Worm (Caenorhabditis elegans) whole organism, young adult: Measurements from ENCODE around the gene pkg-2.
A peak's percentile ranks its signal among the peaks of the same experiment; 100 is the strongest.

ENCODE experiments used
- B0019.2 ChIP-seq: fragments of 200-800 bp; sonication (Bioruptor generic); conservative IDR thresholded peaks from 2 replicates; pipeline ENCODE4 v1.3.6; 2022; ENCODE audit warnings: missing genetic modification reagents, missing genetic modification characterization, missing compliant biosample characterization
- B0035.1 ChIP-seq: sonication (generic microtip); optimal IDR thresholded peaks from 2 replicates; lab custom pipeline; 2016; ENCODE audit warnings: missing genetic modification characterization, mild to moderate bottlenecking, missing compliant biosample characterization, missing genotype, missing genetic modification reagents
- C06A6.2 ChIP-seq: fragments of 200-800 bp; sonication (Bioruptor generic); conservative IDR thresholded peaks from 2 replicates; pipeline ENCODE4 v1.3.6; 2022; ENCODE audit warnings: missing genetic modification characterization, missing compliant biosample characterization
- C17E4.6 ChIP-seq: fragments of 200-800 bp; sonication (Bioruptor generic); IDR thresholded peaks from 2 replicates; pipeline ENCODE4 v1.3.6; 2022; ENCODE audit warnings: missing genetic modification reagents, missing genetic modification characterization, missing compliant biosample characterization
- D2030.7 ChIP-seq: fragments of 200-800 bp; sonication (Bioruptor generic); IDR thresholded peaks from 2 replicates; pipeline ENCODE4 v1.3.6; 2022; ENCODE audit warnings: missing genetic modification reagents, missing genetic modification characterization, missing compliant biosample characterization
- F55B11.4 ChIP-seq: sonication (generic microtip); optimal IDR thresholded peaks from 2 replicates; lab custom pipeline; 2016; ENCODE audit warnings: missing compliant biosample characterization, missing genetic modification characterization, borderline replicate concordance; ENCODE audit not compliant: insufficient read depth
- Y53G8AR.9 ChIP-seq: fragments of 200-800 bp; sonication (Bioruptor generic); conservative IDR thresholded peaks from 2 replicates; pipeline ENCODE4 v1.3.6; 2022; ENCODE audit warnings: missing genetic modification reagents, missing genetic modification characterization, missing compliant biosample characterization
- Y79H2A.3 ChIP-seq: fragments of 200-800 bp; sonication (Bioruptor generic); conservative IDR thresholded peaks from 2 replicates; pipeline ENCODE4 v1.3.6; 2022; ENCODE audit warnings: missing genetic modification reagents, missing genetic modification characterization, missing compliant biosample characterization
- ZK185.1 ChIP-seq: sonication (generic microtip); optimal IDR thresholded peaks from 2 replicates; lab custom pipeline; 2016; ENCODE audit warnings: mild to moderate bottlenecking, missing genetic modification characterization, missing compliant biosample characterization; ENCODE audit not compliant: poor library complexity, severe bottlenecking
- akir-1 ChIP-seq: fragments of 200-800 bp; sonication (Bioruptor generic); optimal IDR thresholded peaks from 2 replicates; lab custom pipeline; 2018; ENCODE audit warnings: mild to moderate bottlenecking, missing genetic modification characterization, moderate library complexity, missing compliant biosample characterization
- attf-3 ChIP-seq: fragments of 200-800 bp; sonication (Bioruptor generic); conservative IDR thresholded peaks from 2 replicates; pipeline ENCODE4 v1.3.6; 2022; ENCODE audit warnings: missing genetic modification reagents, missing genetic modification characterization, missing compliant biosample characterization
- cebp-1 ChIP-seq, 2 experiments: fragments of 200-800 bp in 1 of 2; sonication (Bioruptor generic) in 1 of 2; sonication (generic microtip) in 1 of 2; IDR thresholded peaks in 1 of 2; optimal IDR thresholded peaks in 1 of 2; 2 replicates each; pipeline versions ENCODE4 v1.3.6 to Lab custom; 2017 to 2022; ENCODE audit warnings: missing compliant biosample characterization in 2 of 2, missing genetic modification characterization in 2 of 2, mild to moderate bottlenecking in 1 of 2, missing genetic modification reagents in 1 of 2, moderate library complexity in 1 of 2
- ceh-100 ChIP-seq: fragments of 200-800 bp; sonication (Bioruptor generic); IDR thresholded peaks from 2 replicates; pipeline ENCODE4 v1.3.6; 2022; ENCODE audit warnings: missing genetic modification reagents, missing genetic modification characterization, missing compliant biosample characterization
- ceh-40 ChIP-seq: fragments of 200-800 bp; sonication (Bioruptor generic); IDR thresholded peaks from 2 replicates; pipeline ENCODE4 v1.3.6; 2022; ENCODE audit warnings: missing genetic modification characterization, missing compliant biosample characterization
- ceh-58 ChIP-seq: fragments of 200-800 bp; sonication (Bioruptor generic); IDR thresholded peaks from 2 replicates; pipeline ENCODE4 v1.3.6; 2022; ENCODE audit warnings: missing genetic modification characterization, missing compliant biosample characterization
- chd-7 ChIP-seq: sonication (generic microtip); optimal IDR thresholded peaks from 2 replicates; lab custom pipeline; 2016; ENCODE audit warnings: mild to moderate bottlenecking, missing genetic modification characterization, moderate library complexity, missing compliant biosample characterization
- ekl-4 ChIP-seq: fragments of 200-800 bp; sonication (Bioruptor generic); IDR thresholded peaks from 2 replicates; pipeline ENCODE4 v1.3.6; 2022; ENCODE audit warnings: missing genetic modification reagents, missing genetic modification characterization, missing compliant biosample characterization
- fkh-3 ChIP-seq: sonication (generic microtip); optimal IDR thresholded peaks from 2 replicates; lab custom pipeline; 2016; ENCODE audit warnings: mild to moderate bottlenecking, missing genetic modification characterization, missing compliant biosample characterization
- hmg-1.2 ChIP-seq: fragments of 200-800 bp; sonication (Bioruptor generic); IDR thresholded peaks from 2 replicates; pipeline ENCODE4 v1.3.6; 2022; ENCODE audit warnings: missing genetic modification reagents, missing genetic modification characterization, missing compliant biosample characterization
- hmg-20 ChIP-seq: fragments of 200-800 bp; sonication (Bioruptor generic); IDR thresholded peaks from 2 replicates; pipeline ENCODE4 v1.3.6; 2022; ENCODE audit warnings: missing genetic modification reagents, missing genetic modification characterization, missing compliant biosample characterization
- hrde-1 ChIP-seq: sonication (generic microtip); optimal IDR thresholded peaks from 2 replicates; lab custom pipeline; 2016; ENCODE audit warnings: missing genetic modification characterization, mild to moderate bottlenecking, missing compliant biosample characterization, moderate library complexity, missing genotype, missing genetic modification reagents, borderline replicate concordance
- let-526 ChIP-seq: fragments of 200-800 bp; sonication (Bioruptor generic); IDR thresholded peaks from 2 replicates; pipeline ENCODE4 v1.3.6; 2022; ENCODE audit warnings: missing genetic modification reagents, missing genetic modification characterization, missing compliant biosample characterization
- let-607 ChIP-seq, 2 experiments: fragments of 200-800 bp in 1 of 2; sonication (Bioruptor generic) in 1 of 2; sonication (generic microtip) in 1 of 2; optimal IDR thresholded peaks; 2 replicates each; lab custom pipeline; 2016 to 2018; ENCODE audit warnings: mild to moderate bottlenecking in 2 of 2, missing compliant biosample characterization in 2 of 2, missing genetic modification characterization in 2 of 2, moderate library complexity in 2 of 2, missing genotype in 1 of 2
- lin-54 ChIP-seq: fragments of 200-800 bp; sonication (Bioruptor generic); optimal IDR thresholded peaks from 2 replicates; lab custom pipeline; 2018; ENCODE audit warnings: mild to moderate bottlenecking, missing genetic modification characterization, missing compliant biosample characterization
- lsy-27 ChIP-seq: sonication (generic microtip); optimal IDR thresholded peaks from 2 replicates; lab custom pipeline; 2017; ENCODE audit warnings: missing genetic modification characterization, mild to moderate bottlenecking, missing compliant biosample characterization, antibody characterized with exemption, missing genotype, borderline replicate concordance; ENCODE audit not compliant: insufficient read depth
- madf-8 ChIP-seq: fragments of 200-800 bp; sonication (Bioruptor generic); conservative IDR thresholded peaks from 2 replicates; pipeline ENCODE4 v1.3.6; 2022; ENCODE audit warnings: missing genetic modification reagents, missing genetic modification characterization, missing compliant biosample characterization
- mcd-1 ChIP-seq: fragments of 200-800 bp; sonication (Bioruptor generic); IDR thresholded peaks from 2 replicates; pipeline ENCODE4 v1.3.6; 2022; ENCODE audit warnings: missing genetic modification reagents, missing genetic modification characterization, missing compliant biosample characterization
- nhr-120 ChIP-seq: fragments of 200-800 bp; sonication (Bioruptor generic); IDR thresholded peaks from 2 replicates; pipeline ENCODE4 v1.3.6; 2022; ENCODE audit warnings: missing genetic modification characterization, missing compliant biosample characterization
- nhr-179 ChIP-seq: sonication (generic microtip); optimal IDR thresholded peaks from 2 replicates; lab custom pipeline; 2016; ENCODE audit warnings: mild to moderate bottlenecking, missing genetic modification characterization, missing compliant biosample characterization
- nhr-80 ChIP-seq: sonication (generic microtip); optimal IDR thresholded peaks from 2 replicates; lab custom pipeline; 2016; ENCODE audit warnings: missing genetic modification characterization, missing compliant biosample characterization
- nhr-90 ChIP-seq: sonication (generic microtip); optimal IDR thresholded peaks from 2 replicates; lab custom pipeline; 2016; ENCODE audit warnings: missing genotype, mild to moderate bottlenecking, missing genetic modification characterization, missing compliant biosample characterization
- pha-4 ChIP-seq: fragments of 150-350 bp; sonication (generic microtip); optimal IDR thresholded peaks from 2 replicates; lab custom pipeline; 2014; ENCODE audit warnings: missing biosample characterization, missing genetic modification reagents, missing genetic modification characterization
- repo-1 ChIP-seq: sonication (generic microtip); optimal IDR thresholded peaks from 2 replicates; lab custom pipeline; 2017; ENCODE audit warnings: mild to moderate bottlenecking, missing genetic modification characterization, missing compliant biosample characterization
- snpc-4 ChIP-seq, 5 experiments: fragments of 150-350 bp in 1 of 5; sonication (generic microtip) in 4 of 5; optimal IDR thresholded peaks; 2 replicates each; lab custom pipeline; 2014 to 2018; ENCODE audit warnings: missing genetic modification characterization in 5 of 5, missing biosample characterization in 3 of 5, antibody characterized with exemption in 2 of 5, mild to moderate bottlenecking in 2 of 5, missing compliant biosample characterization in 2 of 5, missing genotype in 2 of 5, moderate library complexity in 2 of 5, missing genetic modification reagents in 1 of 5
- somi-1 ChIP-seq: fragments of 200-800 bp; sonication (Bioruptor generic); optimal IDR thresholded peaks from 2 replicates; lab custom pipeline; 2018; ENCODE audit warnings: mild to moderate bottlenecking, missing genetic modification characterization, missing compliant biosample characterization
- tbp1 ChIP-seq: fragments of 200-800 bp; sonication (Bioruptor generic); optimal IDR thresholded peaks from 2 replicates; lab custom pipeline; 2018; ENCODE audit warnings: mild to moderate bottlenecking, missing genetic modification characterization, missing compliant biosample characterization
- tbx-9 ChIP-seq: sonication (generic microtip); optimal IDR thresholded peaks from 2 replicates; lab custom pipeline; 2016; ENCODE audit warnings: borderline replicate concordance, missing genetic modification characterization, inconsistent platforms, missing compliant biosample characterization
- tlf-1 ChIP-seq: fragments of 200-800 bp; sonication (Bioruptor generic); optimal IDR thresholded peaks from 2 replicates; lab custom pipeline; 2018; ENCODE audit warnings: mild to moderate bottlenecking, missing genetic modification characterization, missing compliant biosample characterization
- unc-62 ChIP-seq: fragments of 150-350 bp; optimal IDR thresholded peaks from 2 replicates; lab custom pipeline; 2014; ENCODE audit warnings: missing biosample characterization, missing genetic modification reagents, missing genetic modification characterization
- xnd-1 ChIP-seq: sonication (generic microtip); optimal IDR thresholded peaks from 2 replicates; lab custom pipeline; 2016; ENCODE audit warnings: missing genotype, missing genetic modification reagents, missing genetic modification characterization, missing compliant biosample characterization
- zfh-2 ChIP-seq: fragments of 200-800 bp; sonication (Bioruptor generic); conservative IDR thresholded peaks from 2 replicates; pipeline ENCODE4 v1.3.6; 2022; ENCODE audit warnings: missing genetic modification reagents, missing genetic modification characterization, missing compliant biosample characterization
- ztf-18 ChIP-seq: sonication (generic microtip); optimal IDR thresholded peaks from 2 replicates; lab custom pipeline; 2016; ENCODE audit warnings: missing genotype, mild to moderate bottlenecking, missing genetic modification characterization, missing compliant biosample characterization
- ztf-22 ChIP-seq: fragments of 200-800 bp; sonication (Bioruptor generic); optimal IDR thresholded peaks from 2 replicates; lab custom pipeline; 2018; ENCODE audit warnings: mild to moderate bottlenecking, missing genetic modification characterization, moderate library complexity, missing compliant biosample characterization
- ztf-26 ChIP-seq: sonication (generic microtip); optimal IDR thresholded peaks from 2 replicates; lab custom pipeline; 2017; ENCODE audit warnings: missing genetic modification characterization, missing compliant biosample characterization
- ztf-28 ChIP-seq: fragments of 200-800 bp; sonication (Bioruptor generic); IDR thresholded peaks from 2 replicates; pipeline ENCODE4 v1.3.6; 2022; ENCODE audit warnings: missing genetic modification reagents, missing genetic modification characterization, missing compliant biosample characterization
- ztf-6 ChIP-seq: fragments of 200-800 bp; sonication (Bioruptor generic); IDR thresholded peaks from 2 replicates; pipeline ENCODE4 v1.3.6; 2022; ENCODE audit warnings: missing genetic modification reagents, missing genetic modification characterization, missing compliant biosample characterization

Gene pkg-2

ce11 chrIV:8528345-8528744 is 7.7 kb downstream of the pkg-2 start:
- no peak for TF ChIP-seq repo-1 (tag; lab: Kevin White, UChicago)
- TF ChIP-seq tbp1 (GFP tag; lab: Kevin White, UChicago): peak; percentile 36
- peak in 1 of 2 experiments; percentile 28 for TF ChIP-seq let-607 (tag; optimal IDR thresholded peaks at IDR 0.05; lab: Kevin White, UChicago)
- TF ChIP-seq pha-4: peak; percentile 18
- TF ChIP-seq snpc-4 (GFP tag; optimal IDR thresholded peaks at IDR 0.05; lab: Kevin White, UChicago): no peak
- peak in 1 of 4 experiments; percentile 17 for TF ChIP-seq snpc-4 (tag; optimal IDR thresholded peaks at IDR 0.05; lab: Kevin White, UChicago)
- no peak for TF ChIP-seq C06A6.2 (GFP tag; lab: Robert Waterston, UW)
- no peak for TF ChIP-seq hrde-1
- no peak for TF ChIP-seq cebp-1 (GFP tag; IDR thresholded peaks at IDR 0.05; lab: Robert Waterston, UW)
- TF ChIP-seq cebp-1 (tag; optimal IDR thresholded peaks at IDR 0.05; lab: Kevin White, UChicago): peak; percentile 44
- TF ChIP-seq unc-62: peak; percentile 65
- TF ChIP-seq nhr-80: peak; percentile 81
- TF ChIP-seq ztf-22 (GFP tag; lab: Kevin White, UChicago): peak; percentile 74
- TF ChIP-seq tlf-1 (GFP tag; lab: Kevin White, UChicago): peak; percentile 34
- no peak for TF ChIP-seq nhr-90

- no peak for TF ChIP-seq B0019.2 (GFP tag; lab: Robert Waterston, UW)
- TF ChIP-seq akir-1 (GFP tag; lab: Kevin White, UChicago): no peak
- peak; percentile 4 for TF ChIP-seq tbp1 (GFP tag; lab: Kevin White, UChicago)
- no peak for TF ChIP-seq ztf-28 (GFP tag; lab: Robert Waterston, UW)
- TF ChIP-seq Y53G8AR.9 (GFP tag; lab: Robert Waterston, UW): no peak
- TF ChIP-seq B0035.1 (tag; lab: Kevin White, UChicago): no peak
- TF ChIP-seq F55B11.4: no peak
- no peak for TF ChIP-seq ceh-100
- peak; percentile 44 for TF ChIP-seq ztf-26 (tag; lab: Kevin White, UChicago)
- TF ChIP-seq nhr-120 (GFP tag; lab: Robert Waterston, UW): no peak
- no peak for TF ChIP-seq ZK185.1 (tag; lab: Kevin White, UChicago)
- TF ChIP-seq ztf-18 (tag; lab: Kevin White, UChicago): no peak
- TF ChIP-seq mcd-1: peak; percentile 29; the same call in 1 of the 2 replicates
- TF ChIP-seq ceh-58 (GFP tag; lab: Robert Waterston, UW): no peak
- no peak for TF ChIP-seq C17E4.6 (GFP tag; lab: Robert Waterston, UW)
- TF ChIP-seq Y79H2A.3: no peak
- no peak for TF ChIP-seq zfh-2 (GFP tag; lab: Robert Waterston, UW)
- TF ChIP-seq attf-3 (GFP tag; lab: Robert Waterston, UW): no peak
- TF ChIP-seq madf-8 (GFP tag; lab: Robert Waterston, UW): no peak
- no peak for TF ChIP-seq D2030.7 (GFP tag; lab: Robert Waterston, UW)
- TF ChIP-seq somi-1 (GFP tag; lab: Kevin White, UChicago): peak; percentile 89
- no peak for TF ChIP-seq lin-54
- no peak for TF ChIP-seq lsy-27 (tag; lab: Kevin White, UChicago)
- 0 out of 2 replicates have a peak, but pooled peaks have one; percentile 33 for TF ChIP-seq let-526 (GFP tag; lab: Robert Waterston, UW)
- TF ChIP-seq fkh-3: no peak
- TF ChIP-seq unc-62: no peak
- TF ChIP-seq chd-7 (tag; lab: Kevin White, UChicago): no peak
- no peak for TF ChIP-seq hmg-1.2
- TF ChIP-seq nhr-179 (tag; lab: Kevin White, UChicago): no peak
- TF ChIP-seq xnd-1 (tag; lab: Kevin White, UChicago): no peak
- TF ChIP-seq hmg-20 (GFP tag; lab: Robert Waterston, UW): no peak
- no peak for TF ChIP-seq tbx-9 (tag; lab: Kevin White, UChicago)
- TF ChIP-seq ceh-40 (GFP tag; lab: Robert Waterston, UW): no peak
- no peak for TF ChIP-seq ztf-6 (GFP tag; lab: Robert Waterston, UW)
- TF ChIP-seq ekl-4: no peak
- TF ChIP-seq C06A6.2 (GFP tag; lab: Robert Waterston, UW): peak; percentile 16; the same call in 1 of the 2 replicates
Measured at ce11 chrIV:8529039-8529438, 8.3 kb downstream of the pkg-2 start.
